Fruit fly (Drosophila melanogaster) whole organism: ENCODE results near the gene ZnT35C.

ENCODE experiments used
- EcR ChIP-seq, 2 experiments: fragments of >200 bp; optimal IDR thresholded peaks; 2 replicates each; lab custom pipeline; 2017; ENCODE audit warnings: missing biosample characterization in 2 of 2, missing genetic modification characterization in 2 of 2, missing genetic modification reagents in 2 of 2
- pan ChIP-seq: fragments of >200 bp; optimal IDR thresholded peaks from 2 replicates; lab custom pipeline; 2017

- TF ChIP-seq EcR (GFP tag; optimal IDR thresholded peaks at IDR 0.05; lab: Kevin White, UChicago): no peak
- no peak for TF ChIP-seq pan (lab: Kevin White, UChicago)
These were observed 44.6 kb upstream of the ZnT35C start, which contains the start of gene CG15260 for dm6 chr2L:15292139-15292538.
